Worm (Caenorhabditis elegans) whole organism, mixed stage, embryonic: ENCODE data around the gene mlc-3.

Source experiments
- M03D4.4 ChIP-seq: sonication (generic microtip); optimal IDR thresholded peaks from 2 replicates; lab custom pipeline; 2017; ENCODE audit warnings: mild to moderate bottlenecking, missing genetic modification characterization, missing compliant biosample characterization
- bed-3 ChIP-seq: fragments of 200-800 bp; sonication (Bioruptor generic); optimal IDR thresholded peaks from 3 replicates; lab custom pipeline; 2018; ENCODE audit warnings: mild to moderate bottlenecking, missing genetic modification characterization, moderate library complexity, missing compliant biosample characterization
- ceh-39 ChIP-seq: fragments of 150-350 bp; optimal IDR thresholded peaks from 2 replicates; lab custom pipeline; 2014; ENCODE audit warnings: missing biosample characterization, missing genetic modification characterization
- ceh-43 ChIP-seq: fragments of 200-800 bp; sonication (Bioruptor generic); optimal IDR thresholded peaks from 2 replicates; lab custom pipeline; 2018; ENCODE audit warnings: mild to moderate bottlenecking, missing genetic modification characterization, moderate library complexity, missing compliant biosample characterization
- ces-1 ChIP-seq: fragments of 150-350 bp; optimal IDR thresholded peaks from 2 replicates; lab custom pipeline; 2014; ENCODE audit warnings: missing biosample characterization, missing genetic modification reagents, missing genetic modification characterization
- cnd-1 ChIP-seq: fragments of 200-800 bp; sonication (Bioruptor generic); optimal IDR thresholded peaks from 2 replicates; lab custom pipeline; 2018; ENCODE audit warnings: mild to moderate bottlenecking, missing genetic modification characterization, missing compliant biosample characterization
- elt-1 ChIP-seq: sonication (generic microtip); optimal IDR thresholded peaks from 2 replicates; lab custom pipeline; 2017; ENCODE audit warnings: missing genetic modification characterization, mild to moderate bottlenecking, missing compliant biosample characterization, antibody characterized with exemption, moderate library complexity, borderline replicate concordance; ENCODE audit not compliant: insufficient read depth
- flh-1 ChIP-seq: fragments of 200-800 bp; sonication (Bioruptor generic); optimal IDR thresholded peaks from 2 replicates; lab custom pipeline; 2018; ENCODE audit warnings: mild to moderate bottlenecking, missing genetic modification characterization, moderate library complexity, missing compliant biosample characterization
- hlh-1 ChIP-seq: fragments of 150-350 bp; optimal IDR thresholded peaks from 2 replicates; lab custom pipeline; 2014; ENCODE audit warnings: missing biosample characterization, missing genetic modification reagents, missing genetic modification characterization
- lin-13 ChIP-seq: fragments of 150-350 bp; optimal IDR thresholded peaks from 2 replicates; lab custom pipeline; 2014; ENCODE audit warnings: missing biosample characterization, missing genetic modification characterization
- mab-5 ChIP-seq: fragments of 150-350 bp; optimal IDR thresholded peaks from 2 replicates; lab custom pipeline; 2014; ENCODE audit warnings: missing biosample characterization, missing genetic modification characterization
- mls-2 ChIP-seq: sonication (generic microtip); optimal IDR thresholded peaks from 2 replicates; lab custom pipeline; 2016; ENCODE audit warnings: mild to moderate bottlenecking, missing genetic modification characterization, moderate library complexity, missing compliant biosample characterization
- nhr-2 ChIP-seq: fragments of 150-350 bp; optimal IDR thresholded peaks from 2 replicates; lab custom pipeline; 2014; ENCODE audit warnings: missing biosample characterization, missing genetic modification characterization
- nhr-237 ChIP-seq: fragments of 150-350 bp; optimal IDR thresholded peaks from 2 replicates; lab custom pipeline; 2014; ENCODE audit warnings: missing biosample characterization, missing genetic modification characterization
- pha-4 ChIP-seq: fragments of 150-350 bp; optimal IDR thresholded peaks from 2 replicates; lab custom pipeline; 2018; ENCODE audit warnings: missing biosample characterization, missing genetic modification reagents, missing genetic modification characterization
- sem-2 ChIP-seq: fragments of 200-800 bp; sonication (Bioruptor generic); optimal IDR thresholded peaks from 2 replicates; lab custom pipeline; 2018; ENCODE audit warnings: mild to moderate bottlenecking, missing genetic modification characterization, missing compliant biosample characterization
- snpc-4 ChIP-seq: fragments of 150-350 bp; optimal IDR thresholded peaks from 2 replicates; lab custom pipeline; 2014; ENCODE audit warnings: missing biosample characterization, missing genetic modification characterization
- sptf-1 ChIP-seq: sonication (generic microtip); optimal IDR thresholded peaks from 2 replicates; lab custom pipeline; 2017; ENCODE audit warnings: mild to moderate bottlenecking, missing genetic modification characterization, moderate library complexity, missing compliant biosample characterization
- tbx-8 ChIP-seq: fragments of 200-800 bp; sonication (Bioruptor generic); optimal IDR thresholded peaks from 2 replicates; lab custom pipeline; 2018; ENCODE audit warnings: mild to moderate bottlenecking, missing genetic modification characterization, moderate library complexity, missing compliant biosample characterization
- unc-120 ChIP-seq: sonication (generic microtip); optimal IDR thresholded peaks from 2 replicates; lab custom pipeline; 2017; ENCODE audit warnings: missing genetic modification characterization, missing compliant biosample characterization; ENCODE audit not compliant: poor library complexity, severe bottlenecking
- unc-39 ChIP-seq: fragments of 150-350 bp; optimal IDR thresholded peaks from 2 replicates; lab custom pipeline; 2014; ENCODE audit warnings: missing biosample characterization, missing genetic modification characterization
- zip-8 ChIP-seq: fragments of 150-350 bp; optimal IDR thresholded peaks from 2 replicates; lab custom pipeline; 2014; ENCODE audit warnings: missing biosample characterization, missing genetic modification characterization
- ztf-11 ChIP-seq: fragments of 150-350 bp; optimal IDR thresholded peaks from 2 replicates; lab custom pipeline; 2014; ENCODE audit warnings: missing biosample characterization, missing genetic modification characterization

Gene mlc-3

DNA sequence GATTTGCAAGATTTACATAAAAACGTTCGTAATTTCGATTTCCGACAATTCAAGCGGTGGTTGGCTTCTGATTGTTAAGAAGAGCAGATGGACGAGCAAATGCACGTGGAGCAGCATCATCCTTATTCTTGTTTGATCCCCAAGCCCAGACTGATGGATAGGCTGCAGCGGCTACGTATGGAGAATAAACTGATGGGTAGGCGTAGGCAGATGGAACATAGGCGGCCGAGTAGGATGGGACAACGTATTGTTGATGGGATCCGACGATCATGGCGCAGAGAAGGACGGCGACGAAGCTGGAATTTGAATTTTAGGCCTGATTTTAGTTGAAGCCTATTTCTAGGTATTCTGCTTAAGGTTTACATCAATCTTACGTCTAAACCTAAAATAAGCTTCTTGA, 3.4 kb downstream of the mlc-3 start:
- TF ChIP-seq ceh-39 (tag; lab: Kevin White, UChicago) (no peak), flh-1 (GFP tag; lab: Kevin White, UChicago) (no peak), ces-1 (GFP tag; lab: Kevin White, UChicago) (no peak), pha-4 (tag; lab: Kevin White, UChicago) (no peak), mls-2 (tag; lab: Kevin White, UChicago) (no peak), hlh-1 (tag; lab: Kevin White, UChicago) (no peak), tbx-8 (GFP tag; lab: Kevin White, UChicago) (no peak)

DNA sequence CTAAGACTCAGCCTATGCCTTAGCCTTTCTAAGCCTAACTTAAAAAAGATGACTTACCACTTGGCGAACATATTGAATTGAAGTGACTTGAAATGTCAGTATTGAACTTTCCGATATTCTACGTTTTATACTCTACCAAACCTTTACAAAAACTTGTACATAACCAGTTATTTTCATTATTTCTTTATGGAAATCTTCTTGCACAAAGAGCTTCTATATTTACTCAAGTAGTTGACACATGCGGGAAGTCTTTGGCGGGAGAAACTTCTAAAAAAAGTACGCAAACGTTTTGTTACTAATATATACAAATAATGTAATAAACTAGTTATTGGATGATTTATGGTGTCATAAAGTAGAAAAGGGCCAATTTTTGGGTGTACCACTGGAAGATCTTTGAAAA, 3.9 kb downstream of the mlc-3 start, which contains the start of gene nspb-12:
Gene nspb-12, minus strand, starts transcription at position 101 of the 400 bp plus-strand sequence.
- TF ChIP-seq ztf-11 (tag; lab: Kevin White, UChicago), result no peak
- no peak for TF ChIP-seq sem-2 (GFP tag; lab: Kevin White, UChicago)

DNA sequence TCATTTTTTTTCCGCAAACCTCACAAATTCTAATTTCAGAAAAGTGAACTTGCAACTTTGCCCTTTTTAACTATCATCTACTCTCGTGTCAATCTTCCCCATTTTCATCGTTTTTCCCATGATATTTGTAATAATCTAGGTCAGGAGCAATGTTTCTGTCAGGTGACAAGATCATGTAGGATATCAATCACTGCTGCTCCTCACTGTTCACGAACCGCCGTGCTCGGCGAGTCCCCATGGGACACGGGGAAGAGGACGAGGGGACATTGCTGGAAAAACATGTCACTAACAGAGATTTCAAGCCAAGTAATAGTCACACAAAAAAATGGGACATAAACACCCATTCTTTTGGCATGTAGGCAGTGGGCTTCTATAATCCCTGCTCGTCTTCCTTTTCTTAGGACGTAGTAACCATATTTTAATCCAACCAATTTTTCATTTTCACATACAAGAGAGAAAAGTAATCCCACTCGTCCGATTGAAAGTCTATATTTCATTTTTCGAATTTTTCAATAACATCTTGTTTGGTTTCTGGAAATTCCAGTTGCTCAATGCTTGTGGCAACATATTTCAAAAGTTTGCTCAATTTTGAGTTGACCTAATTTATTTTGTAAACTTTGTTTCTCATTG, 6.1 kb downstream of the mlc-3 start:
- TF ChIP-seq cnd-1 (tag; lab: Kevin White, UChicago) (no peak), mab-5 (tag; lab: Kevin White, UChicago) (no peak), M03D4.4 (tag; lab: Kevin White, UChicago) (no peak)
- TF ChIP-seq, all 35 proteins: peak for 0

DNA sequence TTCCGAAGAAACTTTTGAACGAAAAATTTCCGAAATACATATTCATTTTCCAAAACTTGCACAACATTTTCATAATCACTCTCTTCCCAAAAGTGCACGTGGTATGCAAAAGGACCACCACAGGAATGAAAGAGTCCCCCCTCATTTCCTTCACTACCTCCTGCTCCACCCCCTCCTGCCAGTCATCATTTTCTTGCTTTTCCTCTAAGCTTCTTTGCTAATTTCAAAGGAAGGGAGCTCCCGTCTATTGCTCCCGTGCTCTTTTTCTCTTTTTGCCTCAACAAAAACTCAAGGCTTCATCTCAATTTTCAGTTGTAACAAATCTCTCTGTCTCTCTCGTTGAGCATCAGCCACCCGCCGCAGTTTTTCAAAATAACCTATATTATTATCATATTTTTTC, 8.0 kb downstream of the mlc-3 start:
- TF ChIP-seq nhr-237 (tag; lab: Kevin White, UChicago), result no peak
- TF ChIP-seq bed-3 (GFP tag; lab: Kevin White, UChicago), result no peak
- peak; percentile 30 for TF ChIP-seq unc-120
- TF ChIP-seq M03D4.4 (tag; lab: Kevin White, UChicago), result no peak

DNA sequence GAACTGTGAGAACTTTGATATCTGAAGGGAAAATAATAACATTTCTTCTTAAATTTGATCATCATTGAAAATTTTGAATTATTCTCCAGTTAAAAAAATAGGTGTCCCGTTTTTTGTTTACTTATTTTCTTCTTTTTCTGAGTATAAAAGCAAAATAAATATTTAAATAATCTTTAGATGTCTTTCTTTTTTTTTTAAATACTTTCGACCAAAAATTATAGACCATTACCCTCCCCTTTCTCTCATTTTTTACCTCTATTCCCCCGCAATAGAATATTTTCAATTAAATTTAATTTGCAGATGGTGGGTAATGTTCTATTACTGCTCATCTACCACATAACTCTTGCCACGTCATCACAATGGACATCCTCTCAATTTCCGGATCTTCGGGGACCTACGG, 8.9 kb downstream of the mlc-3 start, which contains the start of gene molo-1:
Gene molo-1, plus strand, starts transcription at position 301 of the 400 bp plus-strand sequence.
- TF ChIP-seq unc-120, result no peak

DNA sequence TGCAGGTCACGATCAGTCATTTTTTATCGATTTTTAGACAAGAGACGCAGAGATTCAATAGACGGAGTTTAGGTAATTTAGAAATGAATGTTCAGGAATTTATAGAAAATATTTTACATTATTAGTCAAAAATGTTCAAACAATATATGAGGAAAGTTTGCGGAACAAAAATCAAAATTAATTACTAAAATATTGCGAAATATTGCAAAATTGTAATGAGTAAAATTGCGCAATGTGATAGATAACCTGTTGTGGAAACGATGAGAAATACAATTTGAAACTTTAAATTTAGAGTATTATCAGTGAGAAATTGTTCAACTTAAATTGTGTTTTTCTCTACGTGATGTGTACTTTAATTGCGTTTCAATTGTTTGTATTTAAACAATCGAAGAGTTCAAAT, 16.2 kb downstream of the mlc-3 start, which contains the start of gene F56D2.5:
Gene F56D2.5, minus strand, starts transcription at position 371 of the 400 bp plus-strand sequence.
- no peak for TF ChIP-seq ceh-39 (tag; lab: Kevin White, UChicago)

DNA sequence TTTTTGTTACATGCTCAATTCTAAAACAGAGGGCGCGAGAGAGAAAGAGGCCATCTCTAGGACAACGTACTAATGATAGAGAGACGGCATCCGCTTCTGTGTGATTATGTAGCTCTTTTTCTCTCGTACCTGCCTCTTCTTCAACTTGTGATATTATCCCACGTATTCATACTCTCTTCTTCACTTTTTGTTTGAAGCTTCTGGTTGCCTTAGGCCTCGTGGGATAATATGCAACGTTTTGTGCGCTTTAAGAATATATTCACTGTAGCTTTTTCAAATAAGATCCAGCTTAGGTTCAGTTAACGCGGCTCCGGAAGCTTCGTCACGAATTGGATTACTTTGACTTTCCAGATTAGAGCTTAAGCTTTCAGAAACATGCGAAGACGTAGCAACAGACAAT, 17.9 kb downstream of the mlc-3 start, which contains the start of the genes F56D2.8 and uev-2:
Gene F56D2.8, minus strand, starts transcription at position 101 of the 400 bp plus-strand sequence.
Gene uev-2, plus strand, starts transcription at position 360 of the 400 bp plus-strand sequence.
- TF ChIP-seq ces-1 (GFP tag; lab: Kevin White, UChicago) (no peak), flh-1 (GFP tag; lab: Kevin White, UChicago) (no peak)

DNA sequence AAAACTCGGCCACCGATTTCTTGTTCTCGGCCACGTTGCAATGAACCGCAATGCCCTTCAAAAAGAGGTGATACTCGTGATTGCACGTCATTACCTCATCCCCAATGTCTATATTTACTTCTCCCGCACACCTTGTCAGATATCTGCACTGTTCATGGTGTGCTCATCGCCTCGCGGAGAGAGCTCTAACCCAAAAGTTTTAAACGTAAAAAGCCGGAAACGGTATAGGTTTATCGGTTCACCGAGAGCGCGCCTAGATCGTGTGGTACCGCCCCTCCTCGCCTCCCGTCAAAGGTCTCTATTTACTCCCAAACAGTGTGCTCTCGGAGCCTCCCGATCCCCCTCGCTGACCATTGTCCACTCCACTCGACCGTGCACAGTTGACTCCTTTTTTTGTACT, 19.8 kb downstream of the mlc-3 start, which contains the start of gene F56D2.3:
Gene F56D2.3, plus strand, starts transcription at position 301 of the 400 bp plus-strand sequence.
- TF ChIP-seq elt-1 (tag; lab: Kevin White, UChicago), result no peak
- peak; percentile 5 for TF ChIP-seq cnd-1 (tag; lab: Kevin White, UChicago)
- TF ChIP-seq zip-8 (tag; lab: Kevin White, UChicago), result no peak
- TF ChIP-seq, all 35 proteins: peak for 1

DNA sequence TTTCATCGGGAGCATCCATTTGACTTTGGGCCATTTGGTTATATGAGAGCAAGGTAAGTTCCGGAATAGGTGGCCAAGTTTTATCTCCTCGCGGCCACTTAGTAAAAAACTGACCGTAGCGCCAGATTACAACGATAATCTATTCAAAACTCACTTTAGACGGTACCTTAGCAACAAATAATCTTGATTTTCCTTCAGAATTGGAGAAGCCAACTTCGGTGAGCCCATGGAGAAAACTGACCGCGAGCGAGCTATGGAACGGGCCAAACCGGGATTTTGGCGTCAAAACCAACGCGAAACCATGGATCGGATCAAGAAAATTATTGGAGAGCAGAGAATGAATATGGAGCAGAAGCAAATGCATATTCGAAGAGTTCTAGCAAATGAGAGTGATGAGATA, 20.9 kb downstream of the mlc-3 start:
- no peak for TF ChIP-seq ces-1 (GFP tag; lab: Kevin White, UChicago)
- TF ChIP-seq unc-39 (tag; lab: Kevin White, UChicago), result no peak
- no peak for TF ChIP-seq sptf-1 (tag; lab: Kevin White, UChicago)
- TF ChIP-seq ceh-43 (GFP tag; lab: Kevin White, UChicago), result no peak
- TF ChIP-seq nhr-237 (tag; lab: Kevin White, UChicago), result no peak
- TF ChIP-seq cnd-1 (tag; lab: Kevin White, UChicago), result no peak
- no peak for TF ChIP-seq hlh-1 (tag; lab: Kevin White, UChicago)
- no peak for TF ChIP-seq nhr-2
- TF ChIP-seq lin-13 (tag; lab: Kevin White, UChicago), result no peak
- no peak for TF ChIP-seq M03D4.4 (tag; lab: Kevin White, UChicago)
- TF ChIP-seq bed-3 (GFP tag; lab: Kevin White, UChicago), result no peak
- no peak for TF ChIP-seq snpc-4 (tag; lab: Kevin White, UChicago)
